Worm (Caenorhabditis elegans): ENCODE results near the gene msp-63.

DNA sequence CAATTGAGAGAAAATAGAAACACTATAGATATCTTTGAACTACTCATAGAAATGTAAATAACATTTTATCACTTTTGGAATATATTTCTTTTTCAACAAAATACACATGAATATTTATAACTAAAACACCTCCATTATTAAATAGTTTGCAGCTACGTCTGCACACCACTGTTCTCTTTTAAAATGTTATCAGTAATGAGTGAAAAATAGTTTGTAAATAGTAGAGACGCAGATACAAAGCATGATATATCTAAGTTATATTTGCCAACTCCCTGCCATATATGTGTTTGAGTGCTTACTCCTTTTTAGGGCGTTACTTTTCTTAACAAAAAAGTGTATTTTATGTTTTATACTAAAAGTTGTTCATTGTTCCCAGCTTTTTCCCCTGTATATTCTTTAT lies 48.9 kb upstream of the msp-63 start:
- TF ChIP-seq ref-1 (GFP tag; conservative IDR thresholded peaks at IDR 0.05) (no peak), flt-1 (GFP tag; IDR thresholded peaks at IDR 0.05) (no peak), med-1 (GFP tag; optimal IDR thresholded peaks at IDR 0.05; ENCODE audit: insufficient read depth) (no peak), ztf-29 (GFP tag; IDR thresholded peaks at IDR 0.05) (no peak), klf-2 (GFP tag; conservative IDR thresholded peaks at IDR 0.05) (no peak), cog-1 (tag; optimal IDR thresholded peaks at IDR 0.05) (no peak), tab-1 (GFP tag; IDR thresholded peaks at IDR 0.05) (no peak)

Measured in whole organism, midembryonic.